Fruit fly (Drosophila melanogaster) whole organism, prepupa: ENCODE measurements around the gene CG3505.
A peak's percentile ranks its signal among the peaks of the same experiment; 100 is the strongest.

Source experiments
- Blimp-1 ChIP-seq: fragments of 200-800 bp; sonication (Bioruptor generic); optimal IDR thresholded peaks from 3 replicates; lab custom pipeline; 2017; ENCODE audit warnings: missing biosample characterization, missing genetic modification characterization, mild to moderate bottlenecking, moderate library complexity, missing genetic modification reagents
- CG10631 ChIP-seq: fragments of 200-800 bp; sonication (Bioruptor generic); optimal IDR thresholded peaks from 2 replicates; lab custom pipeline; 2016; ENCODE audit warnings: missing biosample characterization, missing genetic modification characterization
- CG10669 ChIP-seq: fragments of 200-800 bp; sonication (Bioruptor generic); optimal IDR thresholded peaks from 3 replicates; lab custom pipeline; 2018; ENCODE audit warnings: missing biosample characterization, mild to moderate bottlenecking, missing genetic modification characterization, moderate library complexity
- CG11294 ChIP-seq: fragments of 200-800 bp; sonication (Bioruptor generic); IDR thresholded peaks from 2 replicates; pipeline ENCODE4 v1.3.6; 2022; ENCODE audit warnings: missing biosample characterization, missing genetic modification characterization
- CG11762 ChIP-seq: fragments of 200-800 bp; sonication (Bioruptor generic); optimal IDR thresholded peaks from 3 replicates; lab custom pipeline; 2016; ENCODE audit warnings: missing biosample characterization, missing genetic modification characterization; ENCODE audit not compliant: insufficient read depth
- CG11902 ChIP-seq: fragments of 200-800 bp; sonication (Bioruptor generic); optimal IDR thresholded peaks from 3 replicates; lab custom pipeline; 2016; ENCODE audit warnings: missing biosample characterization, missing genetic modification characterization
- CG15336 ChIP-seq: fragments of 200-800 bp; sonication (Bioruptor generic); IDR thresholded peaks from 2 replicates; pipeline ENCODE4 v1.3.6; 2022; ENCODE audit warnings: missing biosample characterization, missing genetic modification characterization
- CG31627 ChIP-seq: fragments of 200-800 bp; sonication (Bioruptor generic); optimal IDR thresholded peaks from 3 replicates; lab custom pipeline; 2016; ENCODE audit warnings: missing biosample characterization, missing genetic modification characterization
- CG34406 ChIP-seq: fragments of 200-800 bp; sonication (Bioruptor generic); optimal IDR thresholded peaks from 3 replicates; lab custom pipeline; 2016; ENCODE audit warnings: missing biosample characterization, missing genetic modification characterization
- CG3919 ChIP-seq: fragments of 200-800 bp; sonication (Bioruptor generic); optimal IDR thresholded peaks from 3 replicates; lab custom pipeline; 2016; ENCODE audit warnings: missing biosample characterization, missing genetic modification characterization
- CG4318 ChIP-seq: fragments of 200-800 bp; sonication (Bioruptor generic); optimal IDR thresholded peaks from 3 replicates; lab custom pipeline; 2017; ENCODE audit warnings: missing biosample characterization, mild to moderate bottlenecking, missing genetic modification characterization
- CG6163 ChIP-seq: fragments of 200-800 bp; sonication (Bioruptor generic); IDR thresholded peaks from 3 replicates; pipeline ENCODE4 v1.3.6; 2022; ENCODE audit warnings: missing biosample characterization, missing genetic modification characterization
- CG6276 ChIP-seq: fragments of 200-800 bp; sonication (Bioruptor generic); optimal IDR thresholded peaks from 2 replicates; lab custom pipeline; 2017; ENCODE audit warnings: missing biosample characterization, mild to moderate bottlenecking, missing genetic modification characterization
- CG6792 ChIP-seq: fragments of 200-800 bp; sonication (Bioruptor generic); optimal IDR thresholded peaks from 3 replicates; lab custom pipeline; 2016; ENCODE audit warnings: missing biosample characterization, missing genetic modification characterization
- CG6808 ChIP-seq: fragments of 200-800 bp; sonication (Bioruptor generic); optimal IDR thresholded peaks from 3 replicates; lab custom pipeline; 2017; ENCODE audit warnings: missing biosample characterization, missing genetic modification characterization, mild to moderate bottlenecking, moderate library complexity, missing genetic modification reagents
- CG7368 ChIP-seq: fragments of 200-800 bp; sonication (Bioruptor generic); optimal IDR thresholded peaks from 3 replicates; lab custom pipeline; 2016; ENCODE audit warnings: missing biosample characterization, missing genetic modification characterization
- CG8119 ChIP-seq: fragments of 200-800 bp; sonication (Bioruptor generic); IDR thresholded peaks from 3 replicates; pipeline ENCODE4 v1.3.6; 2022; ENCODE audit warnings: missing biosample characterization, missing genetic modification characterization
- CG8319 ChIP-seq: fragments of 200-800 bp; sonication (Bioruptor generic); optimal IDR thresholded peaks from 3 replicates; lab custom pipeline; 2016; ENCODE audit warnings: missing biosample characterization, missing genetic modification characterization
- CG8632 ChIP-seq: fragments of 200-800 bp; sonication (Bioruptor generic); optimal IDR thresholded peaks from 3 replicates; lab custom pipeline; 2016; ENCODE audit warnings: missing biosample characterization, missing genetic modification characterization
- CG9139 ChIP-seq: fragments of 200-800 bp; sonication (Bioruptor generic); optimal IDR thresholded peaks from 3 replicates; lab custom pipeline; 2017; ENCODE audit warnings: missing biosample characterization, mild to moderate bottlenecking, missing genetic modification characterization
- Eip75B ChIP-seq: fragments of 200-800 bp; sonication (Bioruptor generic); optimal IDR thresholded peaks from 3 replicates; lab custom pipeline; 2016; ENCODE audit warnings: missing biosample characterization, missing genetic modification characterization
- Eip78C ChIP-seq: fragments of 200-800 bp; sonication (Bioruptor generic); peaks from one replicate; lab custom pipeline; 2016; ENCODE audit warnings: missing biosample characterization, missing genetic modification characterization
- Eip93F ChIP-seq: fragments of 200-800 bp; sonication (Bioruptor generic); optimal IDR thresholded peaks from 2 replicates; lab custom pipeline; 2016; ENCODE audit warnings: missing biosample characterization, mild to moderate bottlenecking, missing genetic modification characterization
- Ets96B ChIP-seq: fragments of 200-800 bp; optimal IDR thresholded peaks from 2 replicates; lab custom pipeline; 2019; ENCODE audit warnings: missing biosample characterization, mild to moderate bottlenecking, missing genetic modification characterization, moderate library complexity
- Gug ChIP-seq: fragments of 200-800 bp; sonication (Bioruptor generic); IDR thresholded peaks from 2 replicates; pipeline ENCODE4 v1.3.6; 2022; ENCODE audit warnings: missing biosample characterization, missing genetic modification characterization
- Hr4 ChIP-seq: fragments of 200-800 bp; sonication (Bioruptor generic); optimal IDR thresholded peaks from 3 replicates; lab custom pipeline; 2016; ENCODE audit warnings: missing biosample characterization, missing genetic modification characterization
- Lpt ChIP-seq: fragments of 200-800 bp; sonication (Bioruptor generic); optimal IDR thresholded peaks from 3 replicates; lab custom pipeline; 2016; ENCODE audit warnings: missing biosample characterization, missing genetic modification characterization
- Smox ChIP-seq: fragments of 200-800 bp; sonication (Bioruptor generic); optimal IDR thresholded peaks from 3 replicates; lab custom pipeline; 2016; ENCODE audit warnings: missing biosample characterization, missing genetic modification characterization
- Sox14 ChIP-seq: fragments of 200-800 bp; sonication (Bioruptor generic); optimal IDR thresholded peaks from 3 replicates; lab custom pipeline; 2016; ENCODE audit warnings: missing biosample characterization, missing genetic modification characterization
- achi ChIP-seq: fragments of 200-800 bp; sonication (Bioruptor generic); optimal IDR thresholded peaks from 3 replicates; lab custom pipeline; 2016; ENCODE audit warnings: missing biosample characterization, missing genetic modification characterization
- acj6 ChIP-seq: fragments of 200-800 bp; sonication (Bioruptor generic); optimal IDR thresholded peaks from 3 replicates; lab custom pipeline; 2016; ENCODE audit warnings: missing biosample characterization, missing genetic modification characterization
- cyc ChIP-seq: fragments of 200-800 bp; sonication (Bioruptor generic); optimal IDR thresholded peaks from 3 replicates; lab custom pipeline; 2016; ENCODE audit warnings: missing biosample characterization, missing genetic modification characterization
- dac ChIP-seq: fragments of 200-800 bp; sonication (Bioruptor generic); optimal IDR thresholded peaks from 2 replicates; lab custom pipeline; 2017; ENCODE audit warnings: missing biosample characterization, mild to moderate bottlenecking, missing genetic modification characterization
- dsx ChIP-seq: fragments of 200-800 bp; optimal IDR thresholded peaks from 3 replicates; lab custom pipeline; 2019; ENCODE audit warnings: missing biosample characterization, mild to moderate bottlenecking, missing genetic modification characterization, moderate library complexity; ENCODE audit not compliant: poor library complexity, severe bottlenecking
- eg ChIP-seq: fragments of 200-800 bp; sonication (Bioruptor generic); IDR thresholded peaks from 3 replicates; pipeline ENCODE4 v1.3.6; 2022; ENCODE audit warnings: missing biosample characterization, missing genetic modification characterization
- fd85E ChIP-seq: fragments of 200-800 bp; sonication (Bioruptor generic); optimal IDR thresholded peaks from 3 replicates; lab custom pipeline; 2016; ENCODE audit warnings: missing biosample characterization, missing genetic modification characterization
- fkh ChIP-seq: fragments of 200-800 bp; sonication (Bioruptor generic); optimal IDR thresholded peaks from 3 replicates; lab custom pipeline; 2017; ENCODE audit warnings: missing biosample characterization, mild to moderate bottlenecking, missing genetic modification characterization, moderate library complexity
- lz ChIP-seq: fragments of 200-800 bp; sonication (Bioruptor generic); optimal IDR thresholded peaks from 3 replicates; lab custom pipeline; 2016; ENCODE audit warnings: missing biosample characterization, missing genetic modification characterization
- net ChIP-seq: fragments of 200-800 bp; sonication (Bioruptor generic); optimal IDR thresholded peaks from 3 replicates; lab custom pipeline; 2016; ENCODE audit warnings: missing biosample characterization, missing genetic modification characterization
- spab ChIP-seq: fragments of 200-800 bp; sonication (Bioruptor generic); optimal IDR thresholded peaks from 2 replicates; lab custom pipeline; 2017; ENCODE audit warnings: missing biosample characterization, mild to moderate bottlenecking, missing genetic modification characterization, missing genetic modification reagents
- ss ChIP-seq, 2 experiments: fragments of 200-800 bp; sonication (Bioruptor generic); optimal IDR thresholded peaks; 2 replicates in 1 of 2; 3 replicates in 1 of 2; lab custom pipeline; 2017 to 2018; ENCODE audit warnings: mild to moderate bottlenecking in 2 of 2, missing biosample characterization in 2 of 2, missing genetic modification characterization in 2 of 2, moderate library complexity in 1 of 2
- svp ChIP-seq: fragments of 200-800 bp; sonication (Bioruptor generic); peaks from one replicate; lab custom pipeline; 2016; ENCODE audit warnings: missing biosample characterization, missing genetic modification characterization

CG3505 gene

DNA sequence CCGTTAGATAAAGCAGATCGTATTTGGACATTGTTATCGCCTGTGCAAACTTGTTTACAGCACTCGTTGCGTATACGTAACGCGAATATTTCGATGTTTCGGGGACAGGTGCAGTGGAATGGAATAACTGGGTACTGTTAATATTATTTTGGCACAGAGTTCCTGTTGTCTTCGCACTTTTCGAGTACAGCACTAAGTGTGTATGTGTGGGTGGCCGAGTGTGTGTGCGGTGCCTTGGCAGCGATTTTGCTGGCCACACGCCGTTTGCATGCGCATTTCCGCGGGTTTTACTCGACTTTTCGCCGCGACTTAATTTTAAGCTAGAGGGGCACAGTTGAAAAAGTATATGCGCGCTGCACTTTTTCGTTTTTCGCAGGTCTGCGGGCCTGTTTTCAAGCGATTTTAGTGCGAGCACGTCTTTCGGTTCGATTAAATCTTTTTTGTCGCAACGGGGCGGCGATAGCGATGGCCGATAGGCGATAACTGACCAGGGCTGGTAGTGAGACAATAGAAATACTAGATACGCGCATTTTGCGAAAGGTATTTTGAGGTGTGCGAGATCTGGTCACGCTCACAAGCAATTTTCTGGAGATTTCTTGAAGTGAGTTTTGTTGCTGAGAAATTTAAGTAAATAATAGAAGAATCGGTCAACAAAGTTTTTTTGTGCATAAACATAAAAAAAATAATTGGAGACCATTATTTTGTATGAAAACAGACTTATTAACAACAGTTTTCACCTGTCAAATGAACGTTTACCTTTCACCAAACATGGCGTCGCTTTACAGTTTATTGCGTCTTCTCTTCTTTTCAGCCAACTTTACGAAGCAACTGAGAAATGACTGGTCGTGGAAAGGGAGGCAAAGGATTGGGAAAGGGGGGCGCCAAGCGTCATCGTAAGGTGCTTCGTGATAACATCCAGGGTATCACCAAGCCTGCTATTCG lies 31.8 kb upstream of the CG3505 start, which contains the start of the genes put and His4r (continued):
- TF ChIP-seq dsx (GFP tag; lab: Kevin White, UChicago) (no peak), Lpt (GFP tag; lab: Kevin White, UChicago) (no peak), net (GFP tag; lab: Kevin White, UChicago) (no peak), Eip78C (GFP tag; lab: Kevin White, UChicago) (peak; percentile 69), CG11902 (GFP tag; lab: Kevin White, UChicago) (no peak), CG3919 (GFP tag; lab: Kevin White, UChicago) (peak; percentile 31), Hr4 (GFP tag; lab: Kevin White, UChicago) (no peak), CG34406 (GFP tag; lab: Kevin White, UChicago) (no peak), Ets96B (peak; percentile 2), dac (GFP tag; lab: Kevin White, UChicago) (no peak), CG11762 (no peak), CG11294 (GFP tag; lab: Robert Waterston, UW) (no peak), CG15336 (GFP tag; lab: Robert Waterston, UW) (0 out of 2 replicates have a peak, but pooled peaks have one; percentile 34), CG8119 (GFP tag; lab: Robert Waterston, UW) (no peak), CG31627 (GFP tag; lab: Kevin White, UChicago) (no peak), cyc (GFP tag; lab: Kevin White, UChicago) (peak; percentile 13)

DNA sequence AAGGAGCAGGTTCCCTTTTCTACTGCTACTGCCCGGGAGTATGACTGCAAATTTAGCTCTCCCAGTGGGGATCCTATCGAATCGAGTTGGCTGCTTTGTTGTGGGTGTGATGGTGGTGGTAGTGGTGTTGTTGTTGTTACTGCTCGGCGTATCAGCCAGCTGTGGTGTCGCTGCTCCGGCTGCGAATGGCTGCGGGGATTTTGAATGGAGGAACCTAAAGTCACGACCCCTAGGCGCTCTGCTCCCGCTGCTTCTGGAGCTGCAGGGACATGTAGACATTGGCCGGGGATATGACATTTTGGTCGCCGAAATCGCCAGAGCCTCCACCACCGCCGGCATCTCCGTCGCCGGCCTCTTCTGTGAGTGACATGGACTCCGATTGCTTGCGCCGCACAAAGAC lies 30.5 kb upstream of the CG3505 start:
- TF ChIP-seq CG11902 (GFP tag; lab: Kevin White, UChicago) (no peak), net (GFP tag; lab: Kevin White, UChicago) (no peak), svp (GFP tag; lab: Kevin White, UChicago) (peak; percentile 51)

DNA sequence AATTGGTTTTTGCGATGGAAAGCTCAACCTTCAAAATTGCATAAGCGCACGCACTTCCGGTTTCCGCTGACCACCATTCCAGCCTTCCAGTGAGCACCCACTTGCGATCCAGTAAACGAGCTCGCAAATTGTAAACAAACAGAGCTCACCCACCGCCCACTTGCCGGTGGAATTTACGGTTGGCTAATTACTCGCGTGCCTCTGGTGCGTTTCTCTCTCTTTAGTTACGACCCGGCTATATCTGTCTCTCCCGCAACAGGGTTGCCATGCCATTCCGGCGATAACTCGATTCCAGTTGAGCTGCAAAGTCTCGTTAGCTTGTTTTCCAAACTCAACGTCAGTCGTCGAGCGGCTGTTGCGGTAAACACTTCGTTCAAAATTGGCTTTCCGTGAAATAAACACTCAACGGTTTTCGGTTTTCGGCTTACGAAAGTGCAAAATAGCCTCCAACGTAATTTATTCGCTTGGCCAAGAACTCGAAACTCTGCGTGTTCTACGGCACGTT lies 27.1 kb upstream of the CG3505 start, which contains the start of gene Cad88C:
Gene Cad88C, plus strand, starts transcription at position 360 of the 505 bp plus-strand sequence.
- no peak for TF ChIP-seq dsx (GFP tag; lab: Kevin White, UChicago)
- TF ChIP-seq CG6808 = no peak
- TF ChIP-seq ss (GFP tag; optimal IDR thresholded peaks at IDR 0.05; lab: Kevin White, UChicago) = peak in 1 of 2 experiments; percentile 10
- TF ChIP-seq Ets96B = no peak
- TF ChIP-seq CG8632 (GFP tag; lab: Kevin White, UChicago) = no peak
- no peak for TF ChIP-seq Blimp-1 (GFP tag; lab: Kevin White, UChicago)
- no peak for TF ChIP-seq Lpt (GFP tag; lab: Kevin White, UChicago)
- no peak for TF ChIP-seq CG31627 (GFP tag; lab: Kevin White, UChicago)
- TF ChIP-seq Eip93F (GFP tag; lab: Kevin White, UChicago) = no peak
- peak; percentile 60 for TF ChIP-seq Eip78C (GFP tag; lab: Kevin White, UChicago)
- no peak for TF ChIP-seq Sox14 (GFP tag; lab: Kevin White, UChicago)
- TF ChIP-seq CG15336 (GFP tag; lab: Robert Waterston, UW) = 0 out of 2 replicates have a peak, but pooled peaks have one; percentile 10
- no peak for TF ChIP-seq CG10631 (GFP tag; lab: Kevin White, UChicago)
- TF ChIP-seq eg = no peak
- TF ChIP-seq CG6163 (GFP tag; lab: Robert Waterston, UW) = 0 out of 3 replicates have a peak, but pooled peaks have one; percentile 16

- TF ChIP-seq acj6 (GFP tag; lab: Kevin White, UChicago) (peak; percentile 7), CG6792 (GFP tag; lab: Kevin White, UChicago) (no peak), Eip78C (GFP tag; lab: Kevin White, UChicago) (peak; percentile 83), Smox (GFP tag; lab: Kevin White, UChicago) (no peak), Blimp-1 (GFP tag; lab: Kevin White, UChicago) (no peak), CG7368 (GFP tag; lab: Kevin White, UChicago) (no peak), net (GFP tag; lab: Kevin White, UChicago) (no peak), fd85E (GFP tag; lab: Kevin White, UChicago) (no peak), achi (GFP tag; lab: Kevin White, UChicago) (no peak), CG11294 (GFP tag; lab: Robert Waterston, UW) (no peak), CG10669 (GFP tag; lab: Kevin White, UChicago) (no peak), lz (no peak), spab (GFP tag; lab: Kevin White, UChicago) (no peak), CG9139 (no peak), CG4318 (GFP tag; lab: Kevin White, UChicago) (peak; percentile 8), Eip75B (GFP tag; lab: Kevin White, UChicago) (no peak), CG8319 (GFP tag; lab: Kevin White, UChicago) (no peak), fkh (GFP tag; lab: Kevin White, UChicago) (no peak), CG6276 (GFP tag; lab: Kevin White, UChicago) (peak; percentile 9), Gug (GFP tag; lab: Robert Waterston, UW) (no peak), CG6163 (GFP tag; lab: Robert Waterston, UW) (0 out of 3 replicates have a peak, but pooled peaks have one; percentile 34)
These were observed 25.3 kb upstream of the CG3505 start for dm6 chr3R:14631911-14632310.
